Worm (Caenorhabditis elegans): Measurements from ENCODE around the gene C52E2.2.

DNA sequence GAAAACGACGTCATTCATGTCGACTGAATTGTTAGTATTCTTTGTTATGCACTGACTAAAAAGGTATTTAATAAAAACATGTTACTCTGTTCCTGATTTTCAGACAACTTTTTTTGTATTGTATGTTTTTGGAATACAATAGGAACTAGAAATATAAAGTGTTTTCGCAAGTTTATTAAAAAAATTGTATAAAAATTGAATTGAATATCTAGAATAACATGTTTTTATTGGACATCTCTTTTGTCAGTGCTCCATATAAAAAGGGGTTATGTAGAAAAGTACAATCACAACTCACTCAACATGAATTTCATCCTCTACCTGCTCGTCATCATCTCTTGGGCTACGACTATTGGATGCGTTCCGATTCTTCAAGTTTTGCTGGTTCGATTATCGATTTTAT lies 42.7 kb downstream of the C52E2.2 start, which contains the start of gene C46F9.5:
- TF ChIP-seq T22C8.4 (GFP tag; IDR thresholded peaks at IDR 0.05) (no peak), flt-1 (GFP tag; IDR thresholded peaks at IDR 0.05) (no peak), klf-2 (GFP tag; conservative IDR thresholded peaks at IDR 0.05) (no peak), ztf-29 (GFP tag; IDR thresholded peaks at IDR 0.05) (no peak), ztf-23 (GFP tag; IDR thresholded peaks at IDR 0.05) (no peak), cog-1 (tag; optimal IDR thresholded peaks at IDR 0.05) (no peak), med-1 (GFP tag; optimal IDR thresholded peaks at IDR 0.05; ENCODE audit: insufficient read depth) (no peak), ref-1 (GFP tag; conservative IDR thresholded peaks at IDR 0.05) (no peak)
